Fruit fly (Drosophila melanogaster): ENCODE measurements around the gene CG5418.

Gene CG5418

DNA sequence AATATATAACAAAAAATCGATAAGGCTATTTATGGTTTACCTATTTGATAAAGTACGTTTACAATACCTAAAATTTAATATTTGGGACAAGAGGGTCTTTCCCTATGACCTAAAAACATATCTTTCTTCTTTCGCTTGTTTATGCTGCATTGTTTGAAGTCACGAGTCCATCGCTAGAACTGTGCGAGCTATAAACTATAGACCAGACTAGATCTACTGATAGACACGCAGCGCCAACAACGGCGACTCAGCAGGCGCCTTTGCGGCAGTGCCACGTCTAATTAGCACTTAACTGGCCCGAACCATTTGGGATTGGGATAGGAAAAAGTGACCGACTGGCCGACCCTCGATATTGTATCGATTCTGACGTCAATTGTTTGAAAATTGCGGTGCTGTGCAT is 19.9 kb upstream of the CG5418 start (continued):
- TF ChIP-seq stwl (tag; optimal IDR thresholded peaks at IDR 0.05), result peak; percentile 35
- TF ChIP-seq Scr (GFP tag; IDR thresholded peaks at IDR 0.05; ENCODE audit: partially characterized antibody), result no peak; the same call in 1 of the 2 replicates
- TF ChIP-seq prd (optimal IDR thresholded peaks at IDR 0.05), result no peak
- 0 out of 3 replicates have a peak, but pooled peaks have one; percentile 13 for TF ChIP-seq prd (GFP tag; IDR thresholded peaks at IDR 0.05)
- TF ChIP-seq CG3407 (GFP tag; optimal IDR thresholded peaks at IDR 0.05), result no peak
- no peak for TF ChIP-seq Dp (GFP tag; optimal IDR thresholded peaks at IDR 0.05)
- TF ChIP-seq CG6689 (GFP tag; IDR thresholded peaks at IDR 0.05), result no peak
- TF ChIP-seq CG4707 (GFP tag; optimal IDR thresholded peaks at IDR 0.05), result no peak
- peak; percentile 68 for TF ChIP-seq grn (GFP tag; optimal IDR thresholded peaks at IDR 0.05)
- TF ChIP-seq ken (GFP tag; IDR thresholded peaks at IDR 0.05), result no peak
- TF ChIP-seq Med (GFP tag), result peak; percentile 34
- TF ChIP-seq Doc3 (GFP tag; IDR thresholded peaks at IDR 0.05; ENCODE audit: partially characterized antibody), result peak; percentile 14; the same call in 1 of the 3 replicates

DNA sequence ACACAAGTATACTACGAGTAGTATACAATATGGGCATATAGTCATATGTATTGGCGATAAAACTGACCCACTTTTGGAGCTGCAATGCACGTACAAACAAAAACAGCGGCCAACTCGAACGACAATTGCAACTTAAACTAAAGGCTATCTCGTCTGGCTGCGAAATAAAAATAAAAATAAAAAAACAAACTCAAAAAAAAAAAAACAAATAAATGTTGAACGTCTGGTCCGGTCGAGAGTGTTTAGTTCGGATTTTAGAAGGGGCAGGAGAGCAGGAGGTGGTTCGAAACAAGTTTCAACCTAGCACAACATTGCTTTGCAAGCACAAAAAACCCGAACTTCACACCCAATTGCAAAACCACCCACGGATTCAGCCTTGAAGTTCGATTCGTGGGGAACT is 18.9 kb upstream of the CG5418 start:
- TF ChIP-seq sd (tag; optimal IDR thresholded peaks at IDR 0.05), result no peak
- no peak for TF ChIP-seq tin (GFP tag; optimal IDR thresholded peaks at IDR 0.05)
- TF ChIP-seq CG8765 (GFP tag; IDR thresholded peaks at IDR 0.05), result no peak
- TF ChIP-seq H15 (GFP tag; IDR thresholded peaks at IDR 0.05), result no peak
- no peak for TF ChIP-seq hth (optimal IDR thresholded peaks at IDR 0.05)
- TF ChIP-seq Kr (GFP tag; optimal IDR thresholded peaks at IDR 0.05), result no peak
- TF ChIP-seq nom (GFP tag; optimal IDR thresholded peaks at IDR 0.05), result peak; percentile 0
- TF ChIP-seq C15 (GFP tag; IDR thresholded peaks at IDR 0.05), result no peak
- TF ChIP-seq Drgx (GFP tag; IDR thresholded peaks at IDR 0.05), result peak; percentile 52
- TF ChIP-seq HLH3B (GFP tag; IDR thresholded peaks at IDR 0.05), result no peak
- TF ChIP-seq gro (GFP tag; optimal IDR thresholded peaks at IDR 0.05), result no peak

DNA sequence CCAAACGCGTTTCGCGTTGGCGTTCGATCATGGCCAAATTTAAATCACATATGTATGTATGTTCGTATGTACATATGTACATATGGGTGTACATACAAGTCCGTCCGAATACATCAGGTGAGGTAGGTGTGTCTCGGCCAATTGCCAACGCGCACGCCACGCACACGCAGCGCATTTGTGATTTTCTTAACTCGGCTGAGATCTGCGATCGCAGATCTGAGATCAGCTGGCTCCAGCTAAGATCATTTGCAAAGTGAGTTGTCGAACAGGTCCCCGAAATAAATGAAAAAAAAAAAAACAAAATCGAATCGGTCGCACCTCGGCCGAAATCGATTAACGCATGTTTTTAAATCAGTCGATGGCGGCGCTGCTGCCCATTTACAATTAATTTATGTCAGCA is 16.2 kb upstream of the CG5418 start:
- no peak for TF ChIP-seq ems (GFP tag; optimal IDR thresholded peaks at IDR 0.05)
- no peak for TF ChIP-seq corto (GFP tag; optimal IDR thresholded peaks at IDR 0.05)
- no peak for TF ChIP-seq lov (optimal IDR thresholded peaks at IDR 0.05)
- no peak for TF ChIP-seq lov (GFP tag; IDR thresholded peaks at IDR 0.05)
- TF ChIP-seq Sin3A (optimal IDR thresholded peaks at IDR 0.05), result no peak
- TF ChIP-seq nerfin-2 (GFP tag; IDR thresholded peaks at IDR 0.05; ENCODE audit: partially characterized antibody), result no peak
- no peak for TF ChIP-seq pan (optimal IDR thresholded peaks at IDR 0.05)
- no peak for TF ChIP-seq pan (GFP tag; optimal IDR thresholded peaks at IDR 0.05 in 1 of 2, IDR thresholded peaks at IDR 0.05 in 1 of 2)
- TF ChIP-seq CG11696 (GFP tag; IDR thresholded peaks at IDR 0.05), result no peak
- no peak for TF ChIP-seq CG17829 (tag; optimal IDR thresholded peaks at IDR 0.05)
- no peak for TF ChIP-seq Awh (GFP tag; IDR thresholded peaks at IDR 0.05)
- TF ChIP-seq CG18011 (GFP tag; optimal IDR thresholded peaks at IDR 0.05), result no peak
- no peak for TF ChIP-seq CG17385 (GFP tag; optimal IDR thresholded peaks at IDR 0.05)
- no peak for TF ChIP-seq CG9609 (GFP tag; optimal IDR thresholded peaks at IDR 0.05)
- no peak for TF ChIP-seq NC2α (GFP tag; optimal IDR thresholded peaks at IDR 0.05)
- no peak for TF ChIP-seq CG13424 (tag; optimal IDR thresholded peaks at IDR 0.05)
- TF ChIP-seq CG43689 (GFP tag; IDR thresholded peaks at IDR 0.05), result no peak
- no peak for TF ChIP-seq dysf (GFP tag; IDR thresholded peaks at IDR 0.05)
- TF ChIP-seq gcm (GFP tag; optimal IDR thresholded peaks at IDR 0.05), result no peak
- no peak for TF ChIP-seq Hr51 (GFP tag; optimal IDR thresholded peaks at IDR 0.05)
- TF ChIP-seq CG12299 (tag; optimal IDR thresholded peaks at IDR 0.05), result no peak
- no peak for TF ChIP-seq zen (tag; optimal IDR thresholded peaks at IDR 0.05)
- 0 out of 2 replicates have a peak, but pooled peaks have one; percentile 30 for TF ChIP-seq seq (GFP tag; IDR thresholded peaks at IDR 0.05)
- TF ChIP-seq CG10209 (GFP tag; optimal IDR thresholded peaks at IDR 0.05), result no peak
- TF ChIP-seq CG5953 (GFP tag; IDR thresholded peaks at IDR 0.05), result no peak
- TF ChIP-seq CG8944 (GFP tag; optimal IDR thresholded peaks at IDR 0.05), result no peak
- no peak for TF ChIP-seq yki (optimal IDR thresholded peaks at IDR 0.05)
- TF ChIP-seq eyg (GFP tag; optimal IDR thresholded peaks at IDR 0.05), result no peak
- TF ChIP-seq btn (GFP tag; optimal IDR thresholded peaks at IDR 0.05), result no peak
